Worm (Caenorhabditis elegans): ENCODE results near the gene Y26G10.6.

Y26G10.6 gene

ce11 chrV:17728757-17729156, 29.0 kb downstream of the Y26G10.6 start:
- no peak for TF ChIP-seq B0336.3 (GFP tag; IDR thresholded peaks at IDR 0.05)
- no peak for TF ChIP-seq F52B5.7 (tag; optimal IDR thresholded peaks at IDR 0.05)
- TF ChIP-seq let-526 (GFP tag; IDR thresholded peaks at IDR 0.05), result no peak
- no peak for TF ChIP-seq ztf-3 (GFP tag; optimal IDR thresholded peaks at IDR 0.05)
- no peak for TF ChIP-seq T26A5.8 (tag; optimal IDR thresholded peaks at IDR 0.05)
- no peak for TF ChIP-seq ceh-91 (GFP tag; IDR thresholded peaks at IDR 0.05)
- no peak for TF ChIP-seq ceh-27 (GFP tag; optimal IDR thresholded peaks at IDR 0.05)
- TF ChIP-seq F10E7.11 (tag; optimal IDR thresholded peaks at IDR 0.05), result no peak
- no peak for TF ChIP-seq dox-1 (GFP tag; IDR thresholded peaks at IDR 0.05)
- TF ChIP-seq B0261.1 (tag; optimal IDR thresholded peaks at IDR 0.05), result no peak
- no peak for TF ChIP-seq hrde-1 (tag; optimal IDR thresholded peaks at IDR 0.05; ENCODE audit: borderline replicate concordance)
- no peak for TF ChIP-seq mxl-1 (tag; optimal IDR thresholded peaks at IDR 0.05)
- TF ChIP-seq cebp-2 (GFP tag; IDR thresholded peaks at IDR 0.05), result no peak
- no peak for TF ChIP-seq Y53F4B.3 (GFP tag; IDR thresholded peaks at IDR 0.05)
- TF ChIP-seq mcd-1 (GFP tag; IDR thresholded peaks at IDR 0.05), result no peak

ce11 chrV:17732516-17732915, 32.8 kb downstream of the Y26G10.6 start, which contains the start of gene twk-42:
TSS of gene twk-42 (minus strand) at chrV:17732616.
- no peak for TF ChIP-seq let-607 (tag; optimal IDR thresholded peaks at IDR 0.05)
- no peak for TF ChIP-seq Y53F4B.3 (GFP tag; IDR thresholded peaks at IDR 0.05)
- TF ChIP-seq lin-54 (GFP tag; optimal IDR thresholded peaks at IDR 0.05), result no peak
- no peak for TF ChIP-seq F55B11.4 (tag; optimal IDR thresholded peaks at IDR 0.05; ENCODE audit: borderline replicate concordance, insufficient read depth)
- no peak for TF ChIP-seq hlh-26 (GFP tag; conservative IDR thresholded peaks at IDR 0.05)
- TF ChIP-seq F22D6.2 (tag; optimal IDR thresholded peaks at IDR 0.05), result no peak
- TF ChIP-seq Y95B8A.8 (GFP tag; IDR thresholded peaks at IDR 0.05), result no peak
- no peak for TF ChIP-seq F10E7.11 (tag; optimal IDR thresholded peaks at IDR 0.05)
- no peak for TF ChIP-seq Y79H2A.3 (GFP tag; conservative IDR thresholded peaks at IDR 0.05)
- no peak for TF ChIP-seq ama-1 (optimal IDR thresholded peaks at IDR 0.05)
- no peak for TF ChIP-seq ama-1 (GFP tag; optimal IDR thresholded peaks at IDR 0.05)
- TF ChIP-seq ceh-100 (GFP tag; IDR thresholded peaks at IDR 0.05), result no peak

ce11 chrV:17739801-17740200, 40.0 kb downstream of the Y26G10.6 start, which contains the start of gene cutl-4:
TSS of gene cutl-4 (minus strand) at chrV:17739901.
- TF ChIP-seq F10E7.11 (tag; optimal IDR thresholded peaks at IDR 0.05) (no peak), let-526 (GFP tag; IDR thresholded peaks at IDR 0.05) (no peak), let-607 (tag; optimal IDR thresholded peaks at IDR 0.05) (no peak), ama-1 (optimal IDR thresholded peaks at IDR 0.05) (no peak), ama-1 (GFP tag; optimal IDR thresholded peaks at IDR 0.05) (no peak), B0019.2 (GFP tag; conservative IDR thresholded peaks at IDR 0.05) (no peak), hrde-1 (tag; optimal IDR thresholded peaks at IDR 0.05; ENCODE audit: borderline replicate concordance) (no peak), ccch-3 (GFP tag; optimal IDR thresholded peaks at IDR 0.05) (no peak), nhr-90 (tag; optimal IDR thresholded peaks at IDR 0.05) (no peak)

- TF ChIP-seq attf-6 (GFP tag; IDR thresholded peaks at IDR 0.05), result no peak
- no peak for TF ChIP-seq ztf-22 (GFP tag; optimal IDR thresholded peaks at IDR 0.05)
- TF ChIP-seq snpc-1.1 (tag; optimal IDR thresholded peaks at IDR 0.05; ENCODE audit: insufficient read depth), result no peak
- no peak for TF ChIP-seq pbrm-1 (GFP tag; IDR thresholded peaks at IDR 0.05)
- no peak for TF ChIP-seq ztf-18 (tag; optimal IDR thresholded peaks at IDR 0.05)
- no peak for TF ChIP-seq B0035.1 (tag; optimal IDR thresholded peaks at IDR 0.05)
- TF ChIP-seq K12H6.12 (tag; optimal IDR thresholded peaks at IDR 0.05), result no peak
- no peak for TF ChIP-seq fkh-3 (tag; optimal IDR thresholded peaks at IDR 0.05)
- no peak for TF ChIP-seq pha-4 (tag; optimal IDR thresholded peaks at IDR 0.05)
- TF ChIP-seq ztf-25 (GFP tag; IDR thresholded peaks at IDR 0.05), result no peak
- TF ChIP-seq sptf-2 (GFP tag; optimal IDR thresholded peaks at IDR 0.05), result no peak
- TF ChIP-seq tlf-1 (GFP tag; optimal IDR thresholded peaks at IDR 0.05), result no peak
- no peak for TF ChIP-seq T07F8.4 (tag; optimal IDR thresholded peaks at IDR 0.05)
- no peak for TF ChIP-seq Y53F4B.3 (GFP tag; IDR thresholded peaks at IDR 0.05)
- TF ChIP-seq dpff-1 (tag; optimal IDR thresholded peaks at IDR 0.05), result no peak
- no peak for TF ChIP-seq ama-1 (optimal IDR thresholded peaks at IDR 0.05)
- no peak for TF ChIP-seq ama-1 (GFP tag; optimal IDR thresholded peaks at IDR 0.05)
These were observed 44.0 kb downstream of the Y26G10.6 start for ce11 chrV:17743802-17744201.
